Worm (Caenorhabditis elegans): ENCODE measurements around the gene hsp-60.
A peak's percentile ranks its signal among the peaks of the same experiment; 100 is the strongest.

The hsp-60 gene

DNA sequence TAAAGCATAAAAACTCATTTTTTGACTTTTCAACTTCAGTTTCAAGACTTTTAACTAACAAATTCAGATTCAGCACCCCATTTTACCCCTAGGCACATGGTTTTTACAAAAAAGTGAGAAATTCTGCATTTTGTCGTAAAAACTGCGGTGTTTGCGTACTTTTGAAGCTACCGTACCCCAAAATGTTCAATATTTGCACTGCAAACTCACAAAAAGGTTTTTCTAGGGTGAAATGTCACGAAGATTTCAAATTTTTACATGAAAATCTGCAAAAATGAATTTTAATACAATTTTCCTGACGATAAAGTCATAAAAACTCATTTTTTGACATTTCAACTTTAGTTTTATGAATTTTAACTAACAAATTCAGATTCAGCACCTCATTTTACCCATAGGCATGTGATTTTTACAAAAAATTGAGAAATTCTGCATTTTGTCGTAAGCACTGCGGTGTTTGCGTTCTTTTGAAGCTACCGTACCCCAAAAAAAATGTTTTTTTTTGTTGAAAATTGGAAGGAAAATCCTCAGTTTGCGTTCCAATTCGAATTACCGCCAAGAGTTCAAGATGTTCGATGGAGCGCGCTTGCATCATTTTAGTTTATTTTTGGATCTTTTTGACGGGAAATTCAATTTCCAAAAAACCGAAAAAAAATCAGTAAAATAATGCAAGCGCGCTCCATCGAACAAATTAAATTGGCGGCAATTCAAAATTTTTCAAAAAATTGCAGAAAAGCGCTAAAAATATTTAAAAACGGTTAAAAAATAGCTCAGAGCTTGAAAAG is 3.1 kb upstream of the hsp-60 start (continued):
- TF ChIP-seq unc-39 (tag; optimal IDR thresholded peaks at IDR 0.05) (no peak), daf-12 (tag; optimal IDR thresholded peaks at IDR 0.05) (no peak), ceh-32 (tag; optimal IDR thresholded peaks at IDR 0.05; ENCODE audit: poor library complexity) (no peak), F26F4.8 (GFP tag; conservative IDR thresholded peaks at IDR 0.05) (no peak), daf-16 (GFP tag; optimal IDR thresholded peaks at IDR 0.05) (peak; percentile 2 to 49), daf-16 (tag; optimal IDR thresholded peaks at IDR 0.05) (peak; percentile 14), pha-4 (GFP tag; IDR thresholded peaks at IDR 0.05) (peak; percentile 82), pha-4 (tag; optimal IDR thresholded peaks at IDR 0.05) (no peak), arid-1 (GFP tag; conservative IDR thresholded peaks at IDR 0.05) (peak; percentile 75), skn-1 (tag; optimal IDR thresholded peaks at IDR 0.05) (no peak), ceh-62 (tag; optimal IDR thresholded peaks at IDR 0.05) (no peak), mxl-3 (GFP tag; optimal IDR thresholded peaks at IDR 0.05) (no peak), R02D3.7 (tag; optimal IDR thresholded peaks at IDR 0.05) (no peak), mdl-1 (tag; optimal IDR thresholded peaks at IDR 0.05) (no peak), php-3 (GFP tag; IDR thresholded peaks at IDR 0.05) (peak; percentile 57; the same call in 1 of the 2 replicates), nhr-6 (tag; optimal IDR thresholded peaks at IDR 0.05) (no peak), hlh-30 (tag; optimal IDR thresholded peaks at IDR 0.05; ENCODE audit: insufficient read depth) (peak; percentile 28), lin-39 (tag; optimal IDR thresholded peaks at IDR 0.05) (no peak), lin-38 (GFP tag; IDR thresholded peaks at IDR 0.05) (peak; percentile 93), fos-1 (tag; optimal IDR thresholded peaks at IDR 0.05) (no peak), zip-11 (GFP tag; IDR thresholded peaks at IDR 0.05) (no peak), set-16 (GFP tag; IDR thresholded peaks at IDR 0.05) (no peak), attf-4 (tag; optimal IDR thresholded peaks at IDR 0.05) (no peak), lin-1 (GFP tag; IDR thresholded peaks at IDR 0.05) (no peak), dpl-1 (GFP tag; optimal IDR thresholded peaks at IDR 0.05) (peak; percentile 51), F10B5.3 (tag; optimal IDR thresholded peaks at IDR 0.05) (peak; percentile 24), ceh-82 (tag; optimal IDR thresholded peaks at IDR 0.05) (no peak), lin-29 (GFP tag; IDR thresholded peaks at IDR 0.05) (no peak), cey-2 (tag; optimal IDR thresholded peaks at IDR 0.05; ENCODE audit: borderline replicate concordance, insufficient read depth) (no peak), madf-9 (GFP tag; conservative IDR thresholded peaks at IDR 0.05) (0 out of 2 replicates have a peak, but pooled peaks have one; percentile 3), zip-2 (tag; optimal IDR thresholded peaks at IDR 0.05) (no peak), F49E8.2 (tag; optimal IDR thresholded peaks at IDR 0.05; ENCODE audit: borderline replicate concordance) (peak; percentile 88), Y5F2A.4 (GFP tag; optimal IDR thresholded peaks at IDR 0.05) (peak; percentile 53), F37D6.2 (tag; optimal IDR thresholded peaks at IDR 0.05) (no peak), mxl-2 (GFP tag; conservative IDR thresholded peaks at IDR 0.05) (no peak), snpc-4 (tag; optimal IDR thresholded peaks at IDR 0.05) (no peak), lir-3 (tag; optimal IDR thresholded peaks at IDR 0.05) (no peak), nhr-11 (tag; optimal IDR thresholded peaks at IDR 0.05) (no peak), D1046.2 (GFP tag; IDR thresholded peaks at IDR 0.05) (no peak), Y75B8A.6 (GFP tag; IDR thresholded peaks at IDR 0.05) (peak; percentile 51; the same call in 1 of the 2 replicates), ces-1 (GFP tag; optimal IDR thresholded peaks at IDR 0.05) (no peak), dmd-6 (GFP tag; IDR thresholded peaks at IDR 0.05) (peak; percentile 21; the same call in 1 of the 2 replicates), tag-97 (GFP tag; IDR thresholded peaks at IDR 0.05) (no peak), ZK546.5 (tag; optimal IDR thresholded peaks at IDR 0.05) (no peak), spr-1 (tag; optimal IDR thresholded peaks at IDR 0.05) (peak; percentile 0), nhr-25 (tag; optimal IDR thresholded peaks at IDR 0.05; ENCODE audit: borderline replicate concordance, insufficient read depth) (no peak), dmd-9 (GFP tag; IDR thresholded peaks at IDR 0.05) (no peak), nhr-28 (tag; optimal IDR thresholded peaks at IDR 0.05) (no peak), nhr-111 (GFP tag; optimal IDR thresholded peaks at IDR 0.05) (no peak), jun-1 (tag; optimal IDR thresholded peaks at IDR 0.05) (no peak)
